Worm (Caenorhabditis elegans) whole organism, L3 larva: ENCODE results near the gene K09E9.7.

Experiments
- R02D3.7 ChIP-seq: fragments of 150-350 bp; optimal IDR thresholded peaks from 2 replicates; lab custom pipeline; 2014; ENCODE audit warnings: missing biosample characterization, missing genetic modification characterization
- ZK546.5 ChIP-seq: sonication (generic microtip); optimal IDR thresholded peaks from 2 replicates; lab custom pipeline; 2017; ENCODE audit warnings: missing biosample characterization, missing genetic modification characterization
- aly-2 ChIP-seq: fragments of 150-350 bp; optimal IDR thresholded peaks from 2 replicates; lab custom pipeline; 2014; ENCODE audit warnings: missing biosample characterization, missing genetic modification characterization
- ceh-9 ChIP-seq: sonication (generic microtip); optimal IDR thresholded peaks from 2 replicates; lab custom pipeline; 2018; ENCODE audit warnings: missing biosample characterization, missing genetic modification characterization
- daf-12 ChIP-seq: fragments of 150-350 bp; optimal IDR thresholded peaks from 2 replicates; lab custom pipeline; 2014; ENCODE audit warnings: missing biosample characterization, missing genetic modification reagents, missing genetic modification characterization
- egl-27 ChIP-seq: sonication (generic microtip); optimal IDR thresholded peaks from 4 replicates; lab custom pipeline; 2017; ENCODE audit warnings: missing biosample characterization, missing genetic modification reagents, missing genetic modification characterization
- elt-2 ChIP-seq: sonication (generic microtip); optimal IDR thresholded peaks from 2 replicates; lab custom pipeline; 2016; ENCODE audit warnings: missing genetic modification reagents, mild to moderate bottlenecking, missing genetic modification characterization, missing compliant biosample characterization
- elt-3 ChIP-seq, 3 experiments: fragments of 150-350 bp in 1 of 3; sonication (generic microtip) in 2 of 3; optimal IDR thresholded peaks; 2 replicates in 2 of 3; 4 replicates in 1 of 3; lab custom pipeline; 2014 to 2017; ENCODE audit warnings: missing biosample characterization in 3 of 3, missing genetic modification characterization in 3 of 3
- fkh-10 ChIP-seq: sonication (generic microtip); optimal IDR thresholded peaks from 2 replicates; lab custom pipeline; 2017; ENCODE audit warnings: missing biosample characterization, missing genetic modification reagents, missing genetic modification characterization
- fos-1 ChIP-seq: fragments of 150-350 bp; optimal IDR thresholded peaks from 2 replicates; lab custom pipeline; 2014; ENCODE audit warnings: missing biosample characterization, missing genetic modification characterization
- hmg-11 ChIP-seq: sonication (generic microtip); optimal IDR thresholded peaks from 2 replicates; lab custom pipeline; 2016; ENCODE audit warnings: missing genetic modification characterization, missing compliant biosample characterization
- lin-15B ChIP-seq: fragments of 150-350 bp; optimal IDR thresholded peaks from 2 replicates; lab custom pipeline; 2014; ENCODE audit warnings: missing biosample characterization, missing genetic modification characterization
- lin-39 ChIP-seq: fragments of 150-350 bp; optimal IDR thresholded peaks from 2 replicates; lab custom pipeline; 2018; ENCODE audit warnings: missing biosample characterization, missing genetic modification reagents, missing genetic modification characterization
- lsy-12 ChIP-seq: sonication (generic microtip); optimal IDR thresholded peaks from 2 replicates; lab custom pipeline; 2016; ENCODE audit warnings: mild to moderate bottlenecking, missing genetic modification characterization, missing compliant biosample characterization
- mdl-1 ChIP-seq: fragments of 150-350 bp; optimal IDR thresholded peaks from 2 replicates; lab custom pipeline; 2014; ENCODE audit warnings: missing biosample characterization, missing genetic modification characterization
- mml-1 ChIP-seq: fragments of 150-350 bp; sonication (generic microtip); optimal IDR thresholded peaks from 3 replicates; lab custom pipeline; 2014; ENCODE audit warnings: missing biosample characterization, missing genetic modification characterization
- nfya-1 ChIP-seq: sonication (generic microtip); optimal IDR thresholded peaks from 2 replicates; lab custom pipeline; 2017; ENCODE audit warnings: missing genetic modification characterization, mild to moderate bottlenecking, missing compliant biosample characterization, antibody characterized with exemption, moderate library complexity; ENCODE audit not compliant: insufficient read depth
- nhr-12 ChIP-seq: fragments of 150-350 bp; optimal IDR thresholded peaks from 2 replicates; lab custom pipeline; 2014; ENCODE audit warnings: missing biosample characterization, missing genetic modification characterization
- nhr-23 ChIP-seq: fragments of 150-350 bp; optimal IDR thresholded peaks from 2 replicates; lab custom pipeline; 2014; ENCODE audit warnings: missing biosample characterization, missing genetic modification reagents, missing genetic modification characterization
- nhr-237 ChIP-seq: fragments of 150-350 bp; optimal IDR thresholded peaks from 2 replicates; lab custom pipeline; 2014; ENCODE audit warnings: missing biosample characterization, missing genetic modification characterization
- nhr-25 ChIP-seq: sonication (generic microtip); optimal IDR thresholded peaks from 2 replicates; lab custom pipeline; 2017; ENCODE audit warnings: missing biosample characterization, missing genetic modification characterization
- nhr-43 ChIP-seq: sonication (generic microtip); optimal IDR thresholded peaks from 2 replicates; lab custom pipeline; 2016; ENCODE audit warnings: mild to moderate bottlenecking, missing genetic modification characterization, missing compliant biosample characterization; ENCODE audit not compliant: poor library complexity, severe bottlenecking
- nhr-67 ChIP-seq: fragments of 150-350 bp; optimal IDR thresholded peaks from 2 replicates; lab custom pipeline; 2014; ENCODE audit warnings: missing biosample characterization, missing genetic modification characterization
- nhr-77 ChIP-seq: fragments of 150-350 bp; optimal IDR thresholded peaks from 2 replicates; lab custom pipeline; 2014; ENCODE audit warnings: missing biosample characterization, missing genetic modification characterization
- pha-4 ChIP-seq: fragments of 150-350 bp; optimal IDR thresholded peaks from 2 replicates; lab custom pipeline; 2014; ENCODE audit warnings: missing biosample characterization, missing genetic modification reagents, missing genetic modification characterization
- pqm-1 ChIP-seq: fragments of 150-350 bp; optimal IDR thresholded peaks from 2 replicates; lab custom pipeline; 2017; ENCODE audit warnings: missing biosample characterization, missing genetic modification characterization, inconsistent platforms
- skn-1 ChIP-seq: fragments of 150-350 bp; optimal IDR thresholded peaks from 2 replicates; lab custom pipeline; 2014; ENCODE audit warnings: missing biosample characterization, missing genetic modification characterization
- tbx-2 ChIP-seq: sonication (generic microtip); optimal IDR thresholded peaks from 2 replicates; lab custom pipeline; 2016; ENCODE audit warnings: mild to moderate bottlenecking, missing genetic modification characterization, missing compliant biosample characterization
- unc-39 ChIP-seq: sonication (generic microtip); optimal IDR thresholded peaks from 4 replicates; lab custom pipeline; 2017; ENCODE audit warnings: missing biosample characterization, missing genetic modification characterization
- unc-62 ChIP-seq: fragments of 150-350 bp; sonication (generic microtip); optimal IDR thresholded peaks from 4 replicates; lab custom pipeline; 2014; ENCODE audit warnings: missing biosample characterization, missing genetic modification reagents, missing genetic modification characterization
- zag-1 ChIP-seq: fragments of 150-350 bp; optimal IDR thresholded peaks from 2 replicates; lab custom pipeline; 2014; ENCODE audit warnings: missing biosample characterization, missing genetic modification characterization
- ztf-11 ChIP-seq: fragments of 150-350 bp; optimal IDR thresholded peaks from 2 replicates; lab custom pipeline; 2014; ENCODE audit warnings: missing biosample characterization, missing genetic modification characterization
- ztf-4 ChIP-seq: fragments of 150-350 bp; optimal IDR thresholded peaks from 2 replicates; lab custom pipeline; 2014; ENCODE audit warnings: missing biosample characterization, missing genetic modification characterization

Gene K09E9.7

DNA sequence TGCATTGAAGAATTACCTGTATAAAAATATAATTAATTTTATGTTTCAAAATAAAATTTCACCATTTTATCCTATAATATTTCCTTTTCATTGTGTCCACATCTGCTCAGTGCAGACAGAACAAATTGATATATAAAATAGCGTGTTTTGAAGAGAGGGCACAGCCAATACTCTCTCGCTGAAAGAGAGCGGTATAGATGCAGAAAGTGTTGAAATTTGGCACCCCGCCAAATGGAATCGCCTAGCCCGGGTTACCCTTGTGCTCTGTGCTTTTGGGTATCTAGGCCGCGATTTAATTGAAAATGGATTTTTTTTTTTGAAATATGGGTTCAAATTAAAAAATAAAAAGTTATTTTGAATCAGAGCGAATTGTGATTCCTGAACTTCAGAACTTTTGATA, 23.5 kb upstream of the K09E9.7 start:
- TF ChIP-seq ztf-4 (tag; lab: Kevin White, UChicago) (no peak), unc-62 (no peak), skn-1 (tag; lab: Kevin White, UChicago) (no peak), aly-2 (no peak), lin-39 (peak; percentile 58), hmg-11 (no peak), pha-4 (peak; percentile 54), nfya-1 (tag; lab: Kevin White, UChicago) (peak; percentile 38), elt-2 (tag; lab: Kevin White, UChicago) (peak; percentile 9)

DNA sequence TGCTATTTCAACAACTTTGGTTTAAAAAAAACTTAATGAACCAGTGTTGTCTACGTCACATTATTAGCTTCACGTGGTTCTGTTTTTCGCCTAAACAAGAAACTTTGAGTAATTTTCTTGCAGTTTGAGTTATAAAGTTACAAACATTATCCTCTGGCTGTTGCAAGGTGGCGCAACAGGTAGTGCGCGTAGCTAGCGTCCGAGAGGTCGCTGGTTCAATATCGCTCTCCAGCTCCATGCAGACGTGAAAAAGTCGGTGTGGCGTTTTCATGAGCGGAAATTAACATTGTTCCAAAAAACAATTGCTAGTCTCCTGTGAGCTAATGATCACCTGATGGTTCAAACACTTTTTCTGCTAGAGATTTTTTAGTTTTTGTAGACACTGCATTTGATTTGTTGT, 21.4 kb upstream of the K09E9.7 start:
- TF ChIP-seq lsy-12 (tag; lab: Kevin White, UChicago) (peak; percentile 16), nfya-1 (tag; lab: Kevin White, UChicago) (peak; percentile 2), nhr-43 (peak; percentile 19), nhr-77 (tag; lab: Kevin White, UChicago) (no peak), elt-2 (tag; lab: Kevin White, UChicago) (peak; percentile 26)

DNA sequence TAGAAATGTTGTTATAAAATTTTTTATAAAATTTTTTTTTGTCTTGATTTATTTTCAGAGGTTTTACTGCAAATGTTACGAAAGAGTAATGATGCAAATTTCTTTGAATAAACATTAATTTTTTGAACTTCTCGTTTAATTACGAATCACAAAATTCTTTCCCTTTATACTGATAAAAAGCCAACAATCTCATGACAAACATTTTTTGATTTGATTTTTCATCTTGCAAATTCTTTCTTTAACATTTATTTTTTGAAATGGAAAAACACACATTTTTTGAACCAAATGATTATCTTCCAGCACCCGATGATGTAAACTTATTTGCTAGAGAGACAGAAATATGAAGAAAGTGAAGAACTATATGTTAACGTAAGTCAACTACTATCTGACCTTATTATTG, 20.5 kb upstream of the K09E9.7 start, which contains the start of gene K09E9.1:
K09E9.1 (plus strand) TSS at position 301 of the 400 bp plus-strand sequence.
- peak; percentile 18 for TF ChIP-seq elt-2 (tag; lab: Kevin White, UChicago)
- TF ChIP-seq tbx-2 (tag; lab: Kevin White, UChicago), result no peak
- TF ChIP-seq, all 47 proteins: peak for 1

DNA sequence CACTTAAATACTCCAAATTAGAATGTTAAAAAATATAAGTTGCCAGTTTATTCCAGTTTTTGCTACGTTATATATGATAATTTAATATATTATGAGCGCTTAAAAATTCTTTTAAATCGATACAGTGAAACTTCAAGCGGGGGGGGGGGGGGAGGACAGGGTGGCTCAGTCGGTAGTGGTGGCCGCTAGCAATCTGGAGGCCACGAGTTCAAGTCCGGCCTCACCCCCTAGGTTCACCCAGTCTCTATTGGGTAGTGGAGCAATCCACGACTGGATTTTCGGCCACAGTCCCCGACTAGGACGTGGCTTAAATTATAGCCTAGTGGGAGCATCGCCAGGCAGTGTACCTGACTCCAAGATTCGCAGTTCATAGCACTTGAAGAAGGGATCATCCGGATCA, 19.7 kb upstream of the K09E9.7 start:
- TF ChIP-seq nhr-237 (tag; lab: Kevin White, UChicago) (no peak), mdl-1 (no peak), nhr-77 (tag; lab: Kevin White, UChicago) (no peak), mml-1 (tag; lab: Kevin White, UChicago) (no peak), ceh-9 (no peak), lin-15B (tag; lab: Kevin White, UChicago) (no peak), egl-27 (no peak), unc-39 (no peak), elt-3 (tag; optimal IDR thresholded peaks at IDR 0.05; lab: Kevin White, UChicago) (no peak), fkh-10 (no peak), nhr-67 (tag; lab: Kevin White, UChicago) (no peak), nhr-12 (tag; lab: Kevin White, UChicago) (no peak), fos-1 (tag; lab: Kevin White, UChicago) (no peak), lin-39 (no peak), nhr-25 (no peak), hmg-11 (no peak), nhr-23 (tag; lab: Kevin White, UChicago) (no peak), R02D3.7 (tag; lab: Kevin White, UChicago) (no peak)
- TF ChIP-seq, all 47 proteins: peak for 0

DNA sequence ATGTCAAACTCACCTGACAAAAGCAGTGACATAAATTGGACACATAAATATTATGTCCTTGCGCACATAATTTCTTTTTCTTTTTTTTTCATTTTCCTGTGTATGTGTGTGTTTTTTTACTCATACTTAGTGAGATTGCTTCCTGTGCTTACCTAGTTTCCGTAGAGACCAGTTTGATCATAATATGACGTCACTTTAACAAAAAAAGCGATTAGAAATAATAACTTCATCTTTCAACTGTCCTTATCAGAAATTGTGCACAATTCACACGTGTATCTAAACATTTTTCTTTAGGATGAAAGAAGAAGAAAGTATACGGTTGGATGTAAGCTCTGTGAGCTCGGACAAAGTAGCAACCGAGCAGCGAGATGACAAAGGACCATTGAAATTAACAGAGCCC, 18.7 kb upstream of the K09E9.7 start:
- TF ChIP-seq elt-2 (tag; lab: Kevin White, UChicago) (peak; percentile 65), nhr-43 (no peak), daf-12 (no peak), pqm-1 (tag; lab: Kevin White, UChicago) (peak; percentile 46)

DNA sequence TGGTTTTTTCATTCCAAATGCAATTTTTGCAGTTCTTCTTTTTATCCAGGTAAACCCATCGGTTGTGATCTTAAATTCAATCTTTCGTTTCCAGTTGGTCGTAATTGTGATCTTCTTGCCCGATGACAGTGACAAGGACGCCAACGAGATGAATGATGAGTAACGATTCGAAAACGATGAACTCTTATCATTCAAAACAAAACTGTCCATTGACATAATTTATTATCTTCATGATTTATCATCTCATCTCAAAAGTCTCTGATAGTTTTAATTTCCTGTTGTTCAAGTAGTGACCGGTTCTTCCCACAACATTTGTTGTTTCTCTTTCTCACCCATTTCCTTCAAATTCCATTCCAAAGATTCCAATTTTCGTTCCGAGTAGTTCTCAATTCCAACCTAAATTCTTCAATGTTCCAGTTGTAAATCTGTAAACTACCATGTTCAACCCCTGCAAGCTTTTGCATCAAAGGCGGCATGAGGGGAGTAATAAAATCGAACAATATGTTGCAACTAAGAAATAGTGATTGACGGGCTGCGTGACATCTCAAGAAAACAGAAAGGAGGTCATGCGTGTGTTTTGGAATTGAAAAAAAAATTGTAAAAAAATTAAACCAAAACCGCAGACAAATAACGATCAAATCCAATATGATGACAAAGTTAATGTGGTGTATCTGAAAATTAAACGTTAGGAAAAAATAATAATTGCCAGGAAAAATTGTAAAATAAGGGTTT, 14.4 kb upstream of the K09E9.7 start:
- TF ChIP-seq nhr-43, result peak; percentile 12
- TF ChIP-seq zag-1 (tag; lab: Kevin White, UChicago), result no peak
- TF ChIP-seq unc-62, result peak; percentile 48
- peak; percentile 38 for TF ChIP-seq nhr-23 (tag; lab: Kevin White, UChicago)
- no peak for TF ChIP-seq ZK546.5
- peak; percentile 36 for TF ChIP-seq nhr-25
- TF ChIP-seq ztf-11, result no peak
